Fruit fly (Drosophila melanogaster): Measurements from ENCODE around the gene Cpr64Ac.

Gene Cpr64Ac

dm6 chr3L:4212815-4213214 lies at the start of gene Cpr64Ac:
Cpr64Ac (minus strand) TSS chr3L:4212915.
- TF ChIP-seq CG7045 (GFP tag; optimal IDR thresholded peaks at IDR 0.05): no peak
- no peak for TF ChIP-seq cic (GFP tag; optimal IDR thresholded peaks at IDR 0.05)
- TF ChIP-seq tj (GFP tag; optimal IDR thresholded peaks at IDR 0.05): no peak
- no peak for TF ChIP-seq CG1620 (GFP tag; optimal IDR thresholded peaks at IDR 0.05)
- no peak for TF ChIP-seq kay (GFP tag; ENCODE audit: borderline replicate concordance)
- no peak for TF ChIP-seq bab1 (GFP tag; optimal IDR thresholded peaks at IDR 0.05)
- no peak for TF ChIP-seq pad (GFP tag; optimal IDR thresholded peaks at IDR 0.05)
- no peak for TF ChIP-seq CG7101 (tag; optimal IDR thresholded peaks at IDR 0.05)
- no peak for TF ChIP-seq toe (GFP tag; optimal IDR thresholded peaks at IDR 0.05)

- TF ChIP-seq cic (GFP tag; optimal IDR thresholded peaks at IDR 0.05): no peak
- no peak for TF ChIP-seq tj (GFP tag; optimal IDR thresholded peaks at IDR 0.05)
- TF ChIP-seq CG12768 (GFP tag; optimal IDR thresholded peaks at IDR 0.05): no peak
- TF ChIP-seq Hr96 (GFP tag; optimal IDR thresholded peaks at IDR 0.05): no peak
- peak; percentile 39 for TF ChIP-seq bab1 (GFP tag; optimal IDR thresholded peaks at IDR 0.05)
- TF ChIP-seq ovo (GFP tag; optimal IDR thresholded peaks at IDR 0.05): no peak
- TF ChIP-seq kay (GFP tag; ENCODE audit: borderline replicate concordance): no peak
- TF ChIP-seq CG7045 (GFP tag; optimal IDR thresholded peaks at IDR 0.05): no peak
- no peak for TF ChIP-seq toe (GFP tag; optimal IDR thresholded peaks at IDR 0.05)
- TF ChIP-seq CG1620 (GFP tag; optimal IDR thresholded peaks at IDR 0.05): no peak
- TF ChIP-seq CG11617 (GFP tag; optimal IDR thresholded peaks at IDR 0.05): peak; percentile 29
- no peak for TF ChIP-seq pad (GFP tag; optimal IDR thresholded peaks at IDR 0.05)
- TF ChIP-seq CG33017 (tag; optimal IDR thresholded peaks at IDR 0.05): no peak
- no peak for TF ChIP-seq Crg-1 (GFP tag; optimal IDR thresholded peaks at IDR 0.05)
- peak; percentile 39 for TF ChIP-seq Mnt (GFP tag; optimal IDR thresholded peaks at IDR 0.05)
- TF ChIP-seq Clk (GFP tag; optimal IDR thresholded peaks at IDR 0.05): no peak
- peak; percentile 40 for TF ChIP-seq CG5204 (GFP tag; optimal IDR thresholded peaks at IDR 0.05)
- peak; percentile 35 for TF ChIP-seq CG14711 (tag; optimal IDR thresholded peaks at IDR 0.05)
- no peak for TF ChIP-seq cnc (optimal IDR thresholded peaks at IDR 0.05)
- peak; percentile 30 for TF ChIP-seq CG7101 (tag; optimal IDR thresholded peaks at IDR 0.05)
Observed at dm6 chr3L:4262384-4262783, 49.7 kb upstream of the Cpr64Ac start, which contains the start of the genes CG11586 and VhaM9.7-a. CG11586 (minus strand) TSS chr3L:4262470. VhaM9.7-a (plus strand) TSS chr3L:4262705.

dm6 chr3L:4261177-4261576 lies 48.5 kb upstream of the Cpr64Ac start:
- TF ChIP-seq CG12768 (GFP tag; optimal IDR thresholded peaks at IDR 0.05) (no peak), toe (GFP tag; optimal IDR thresholded peaks at IDR 0.05) (no peak), CG5204 (GFP tag; optimal IDR thresholded peaks at IDR 0.05) (no peak), Mnt (GFP tag; optimal IDR thresholded peaks at IDR 0.05) (no peak), Crg-1 (GFP tag; optimal IDR thresholded peaks at IDR 0.05) (no peak), tj (GFP tag; optimal IDR thresholded peaks at IDR 0.05) (no peak), Hr96 (GFP tag; optimal IDR thresholded peaks at IDR 0.05) (no peak), ovo (GFP tag; optimal IDR thresholded peaks at IDR 0.05) (no peak), pad (GFP tag; optimal IDR thresholded peaks at IDR 0.05) (no peak), CG33017 (tag; optimal IDR thresholded peaks at IDR 0.05) (no peak), Clk (GFP tag; optimal IDR thresholded peaks at IDR 0.05) (no peak), CG11617 (GFP tag; optimal IDR thresholded peaks at IDR 0.05) (no peak), kay (GFP tag; ENCODE audit: borderline replicate concordance) (no peak), CG14711 (tag; optimal IDR thresholded peaks at IDR 0.05) (no peak), CG7045 (GFP tag; optimal IDR thresholded peaks at IDR 0.05) (no peak), CG1620 (GFP tag; optimal IDR thresholded peaks at IDR 0.05) (no peak), cic (GFP tag; optimal IDR thresholded peaks at IDR 0.05) (no peak), CG7101 (tag; optimal IDR thresholded peaks at IDR 0.05) (no peak)

- peak; percentile 72 for TF ChIP-seq Mnt (GFP tag; optimal IDR thresholded peaks at IDR 0.05)
- TF ChIP-seq CG7045 (GFP tag; optimal IDR thresholded peaks at IDR 0.05): peak; percentile 74
- TF ChIP-seq toe (GFP tag; optimal IDR thresholded peaks at IDR 0.05): peak; percentile 93
- TF ChIP-seq CG5204 (GFP tag; optimal IDR thresholded peaks at IDR 0.05): no peak
- TF ChIP-seq CG14711 (tag; optimal IDR thresholded peaks at IDR 0.05): peak; percentile 75
- TF ChIP-seq bab1 (GFP tag; optimal IDR thresholded peaks at IDR 0.05): peak; percentile 87
- TF ChIP-seq Hr96 (GFP tag; optimal IDR thresholded peaks at IDR 0.05): peak; percentile 81
- TF ChIP-seq pad (GFP tag; optimal IDR thresholded peaks at IDR 0.05): peak; percentile 66
- TF ChIP-seq Clk (GFP tag; optimal IDR thresholded peaks at IDR 0.05): peak; percentile 64
- no peak for TF ChIP-seq kay (GFP tag; ENCODE audit: borderline replicate concordance)
- TF ChIP-seq cic (GFP tag; optimal IDR thresholded peaks at IDR 0.05): peak; percentile 31
- peak; percentile 81 for TF ChIP-seq CG12768 (GFP tag; optimal IDR thresholded peaks at IDR 0.05)
- TF ChIP-seq CG7101 (tag; optimal IDR thresholded peaks at IDR 0.05): peak; percentile 84
- TF ChIP-seq Crg-1 (GFP tag; optimal IDR thresholded peaks at IDR 0.05): peak; percentile 87
- peak; percentile 76 for TF ChIP-seq CG33017 (tag; optimal IDR thresholded peaks at IDR 0.05)
- peak; percentile 33 for TF ChIP-seq ovo (GFP tag; optimal IDR thresholded peaks at IDR 0.05)
- no peak for TF ChIP-seq cnc (optimal IDR thresholded peaks at IDR 0.05)
- TF ChIP-seq CG11617 (GFP tag; optimal IDR thresholded peaks at IDR 0.05): peak; percentile 86
- TF ChIP-seq CG1620 (GFP tag; optimal IDR thresholded peaks at IDR 0.05): peak; percentile 85
- TF ChIP-seq tj (GFP tag; optimal IDR thresholded peaks at IDR 0.05): peak; percentile 60
Observed at dm6 chr3L:4259102-4259558, 46.4 kb upstream of the Cpr64Ac start, which contains the start of the genes CG15011 and CG1309. CG15011 (minus strand) TSS chr3L:4259152. CG1309 (plus strand) TSS chr3L:4259430.

dm6 chr3L:4254301-4254834 lies 41.7 kb upstream of the Cpr64Ac start, which contains the start of the genes ago and CG1265:
ago (minus strand) TSS chr3L:4254306.
CG1265 (plus strand) TSS chr3L:4254776.
- TF ChIP-seq pad (GFP tag; optimal IDR thresholded peaks at IDR 0.05) (peak; percentile 44), Crg-1 (GFP tag; optimal IDR thresholded peaks at IDR 0.05) (peak; percentile 25), CG11617 (GFP tag; optimal IDR thresholded peaks at IDR 0.05) (peak; percentile 59), Mnt (GFP tag; optimal IDR thresholded peaks at IDR 0.05) (no peak), toe (GFP tag; optimal IDR thresholded peaks at IDR 0.05) (peak; percentile 41), CG5204 (GFP tag; optimal IDR thresholded peaks at IDR 0.05) (no peak), CG7101 (tag; optimal IDR thresholded peaks at IDR 0.05) (peak; percentile 73), ovo (GFP tag; optimal IDR thresholded peaks at IDR 0.05) (peak; percentile 5), CG14711 (tag; optimal IDR thresholded peaks at IDR 0.05) (peak; percentile 64), Hr96 (GFP tag; optimal IDR thresholded peaks at IDR 0.05) (no peak), CG7045 (GFP tag; optimal IDR thresholded peaks at IDR 0.05) (peak; percentile 50), CG33017 (tag; optimal IDR thresholded peaks at IDR 0.05) (peak; percentile 42), tj (GFP tag; optimal IDR thresholded peaks at IDR 0.05) (peak; percentile 35), bab1 (GFP tag; optimal IDR thresholded peaks at IDR 0.05) (peak; percentile 40), CG1620 (GFP tag; optimal IDR thresholded peaks at IDR 0.05) (peak; percentile 19)

Measured in whole organism, adult.